Worm (Caenorhabditis elegans) whole organism, mixed stage, embryonic: ENCODE data around the gene acdh-13.

ENCODE experiments used
- M03D4.4 ChIP-seq: sonication (generic microtip); optimal IDR thresholded peaks from 2 replicates; lab custom pipeline; 2017; ENCODE audit warnings: mild to moderate bottlenecking, missing genetic modification characterization, missing compliant biosample characterization
- blmp-1 ChIP-seq: fragments of 150-350 bp; optimal IDR thresholded peaks from 2 replicates; lab custom pipeline; 2014; ENCODE audit warnings: missing biosample characterization, missing genetic modification characterization
- ceh-39 ChIP-seq: fragments of 150-350 bp; optimal IDR thresholded peaks from 2 replicates; lab custom pipeline; 2014; ENCODE audit warnings: missing biosample characterization, missing genetic modification characterization
- ceh-43 ChIP-seq: fragments of 200-800 bp; sonication (Bioruptor generic); optimal IDR thresholded peaks from 2 replicates; lab custom pipeline; 2018; ENCODE audit warnings: mild to moderate bottlenecking, missing genetic modification characterization, moderate library complexity, missing compliant biosample characterization
- ceh-83 ChIP-seq: fragments of 200-800 bp; sonication (Bioruptor generic); optimal IDR thresholded peaks from 2 replicates; lab custom pipeline; 2018; ENCODE audit warnings: mild to moderate bottlenecking, missing genetic modification characterization, missing compliant biosample characterization
- ces-1 ChIP-seq: fragments of 150-350 bp; optimal IDR thresholded peaks from 2 replicates; lab custom pipeline; 2014; ENCODE audit warnings: missing biosample characterization, missing genetic modification reagents, missing genetic modification characterization
- cnd-1 ChIP-seq: fragments of 200-800 bp; sonication (Bioruptor generic); optimal IDR thresholded peaks from 2 replicates; lab custom pipeline; 2018; ENCODE audit warnings: mild to moderate bottlenecking, missing genetic modification characterization, missing compliant biosample characterization
- drap-1 ChIP-seq: fragments of 200-800 bp; sonication (Bioruptor generic); optimal IDR thresholded peaks from 3 replicates; lab custom pipeline; 2018; ENCODE audit warnings: mild to moderate bottlenecking, missing genetic modification characterization, missing compliant biosample characterization
- elt-1 ChIP-seq: sonication (generic microtip); optimal IDR thresholded peaks from 2 replicates; lab custom pipeline; 2017; ENCODE audit warnings: missing genetic modification characterization, mild to moderate bottlenecking, missing compliant biosample characterization, antibody characterized with exemption, moderate library complexity, borderline replicate concordance; ENCODE audit not compliant: insufficient read depth
- elt-3 ChIP-seq: fragments of 150-350 bp; optimal IDR thresholded peaks from 2 replicates; lab custom pipeline; 2014; ENCODE audit warnings: missing biosample characterization, missing genetic modification characterization
- flh-1 ChIP-seq: fragments of 200-800 bp; sonication (Bioruptor generic); optimal IDR thresholded peaks from 2 replicates; lab custom pipeline; 2018; ENCODE audit warnings: mild to moderate bottlenecking, missing genetic modification characterization, moderate library complexity, missing compliant biosample characterization
- ham-2 ChIP-seq: fragments of 200-800 bp; sonication (Bioruptor generic); optimal IDR thresholded peaks from 2 replicates; lab custom pipeline; 2018; ENCODE audit warnings: mild to moderate bottlenecking, missing genetic modification characterization, missing compliant biosample characterization
- lin-13 ChIP-seq: fragments of 150-350 bp; optimal IDR thresholded peaks from 2 replicates; lab custom pipeline; 2014; ENCODE audit warnings: missing biosample characterization, missing genetic modification characterization
- lin-32 ChIP-seq: fragments of 200-800 bp; sonication (Bioruptor generic); optimal IDR thresholded peaks from 2 replicates; lab custom pipeline; 2018; ENCODE audit warnings: mild to moderate bottlenecking, missing genetic modification characterization, missing compliant biosample characterization
- lsy-2 ChIP-seq: fragments of 150-350 bp; optimal IDR thresholded peaks from 2 replicates; lab custom pipeline; 2014; ENCODE audit warnings: missing biosample characterization, missing genetic modification characterization
- mab-5 ChIP-seq: fragments of 150-350 bp; optimal IDR thresholded peaks from 2 replicates; lab custom pipeline; 2014; ENCODE audit warnings: missing biosample characterization, missing genetic modification characterization
- mls-2 ChIP-seq: sonication (generic microtip); optimal IDR thresholded peaks from 2 replicates; lab custom pipeline; 2016; ENCODE audit warnings: mild to moderate bottlenecking, missing genetic modification characterization, moderate library complexity, missing compliant biosample characterization
- nhr-12 ChIP-seq: fragments of 150-350 bp; optimal IDR thresholded peaks from 2 replicates; lab custom pipeline; 2014; ENCODE audit warnings: missing biosample characterization, missing genetic modification characterization
- nhr-2 ChIP-seq: fragments of 150-350 bp; optimal IDR thresholded peaks from 2 replicates; lab custom pipeline; 2014; ENCODE audit warnings: missing biosample characterization, missing genetic modification characterization
- nhr-237 ChIP-seq: fragments of 150-350 bp; optimal IDR thresholded peaks from 2 replicates; lab custom pipeline; 2014; ENCODE audit warnings: missing biosample characterization, missing genetic modification characterization
- nhr-28 ChIP-seq: fragments of 150-350 bp; optimal IDR thresholded peaks from 2 replicates; lab custom pipeline; 2014; ENCODE audit warnings: missing biosample characterization, missing genetic modification characterization
- nhr-76 ChIP-seq: sonication (generic microtip); optimal IDR thresholded peaks from 2 replicates; lab custom pipeline; 2017; ENCODE audit warnings: missing biosample characterization, missing genetic modification characterization
- pha-4 ChIP-seq: fragments of 150-350 bp; optimal IDR thresholded peaks from 2 replicates; lab custom pipeline; 2018; ENCODE audit warnings: missing biosample characterization, missing genetic modification reagents, missing genetic modification characterization
- sem-2 ChIP-seq: fragments of 200-800 bp; sonication (Bioruptor generic); optimal IDR thresholded peaks from 2 replicates; lab custom pipeline; 2018; ENCODE audit warnings: mild to moderate bottlenecking, missing genetic modification characterization, missing compliant biosample characterization
- snpc-4 ChIP-seq: fragments of 150-350 bp; optimal IDR thresholded peaks from 2 replicates; lab custom pipeline; 2014; ENCODE audit warnings: missing biosample characterization, missing genetic modification characterization
- sptf-1 ChIP-seq: sonication (generic microtip); optimal IDR thresholded peaks from 2 replicates; lab custom pipeline; 2017; ENCODE audit warnings: mild to moderate bottlenecking, missing genetic modification characterization, moderate library complexity, missing compliant biosample characterization
- tbx-8 ChIP-seq: fragments of 200-800 bp; sonication (Bioruptor generic); optimal IDR thresholded peaks from 2 replicates; lab custom pipeline; 2018; ENCODE audit warnings: mild to moderate bottlenecking, missing genetic modification characterization, moderate library complexity, missing compliant biosample characterization
- unc-120 ChIP-seq: sonication (generic microtip); optimal IDR thresholded peaks from 2 replicates; lab custom pipeline; 2017; ENCODE audit warnings: missing genetic modification characterization, missing compliant biosample characterization; ENCODE audit not compliant: poor library complexity, severe bottlenecking
- unc-39 ChIP-seq: fragments of 150-350 bp; optimal IDR thresholded peaks from 2 replicates; lab custom pipeline; 2014; ENCODE audit warnings: missing biosample characterization, missing genetic modification characterization
- unc-62 ChIP-seq: fragments of 150-350 bp; optimal IDR thresholded peaks from 2 replicates; lab custom pipeline; 2014; ENCODE audit warnings: missing biosample characterization, missing genetic modification reagents, missing genetic modification characterization
- zip-8 ChIP-seq: fragments of 150-350 bp; optimal IDR thresholded peaks from 2 replicates; lab custom pipeline; 2014; ENCODE audit warnings: missing biosample characterization, missing genetic modification characterization
- ztf-11 ChIP-seq: fragments of 150-350 bp; optimal IDR thresholded peaks from 2 replicates; lab custom pipeline; 2014; ENCODE audit warnings: missing biosample characterization, missing genetic modification characterization

acdh-13 gene

DNA sequence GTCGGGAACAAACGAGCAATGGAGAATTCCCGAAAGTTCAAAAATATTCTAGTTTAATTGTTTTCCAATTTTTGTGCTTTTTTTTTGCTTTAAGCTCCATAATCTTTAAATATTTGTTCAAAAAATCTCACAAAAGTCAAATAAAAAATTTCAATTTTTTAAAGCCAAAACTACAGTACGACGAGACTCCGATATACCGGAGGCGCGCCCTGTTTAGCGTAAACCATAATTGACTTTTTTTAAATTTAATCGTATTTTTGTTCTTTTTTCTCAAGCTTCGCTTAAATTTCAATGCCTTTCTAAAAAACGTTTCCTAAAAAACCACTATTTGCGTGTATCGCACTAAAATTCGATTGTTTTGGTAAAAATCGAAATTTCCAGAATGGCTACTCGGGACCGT, 41.7 kb downstream of the acdh-13 start, which contains the start of gene syx-4:
syx-4 (plus strand) TSS at position 382 of the 400 bp plus-strand sequence.
- TF ChIP-seq unc-62 (GFP tag; lab: Kevin White, UChicago) (no peak), nhr-12 (tag; lab: Kevin White, UChicago) (no peak), ces-1 (no peak), mls-2 (no peak), zip-8 (tag; lab: Kevin White, UChicago) (no peak), nhr-237 (no peak), elt-1 (tag; lab: Kevin White, UChicago) (no peak), pha-4 (tag; lab: Kevin White, UChicago) (no peak), nhr-28 (tag; lab: Kevin White, UChicago) (no peak), tbx-8 (no peak), sem-2 (GFP tag; lab: Kevin White, UChicago) (no peak), mab-5 (tag; lab: Kevin White, UChicago) (no peak), elt-3 (tag; lab: Kevin White, UChicago) (no peak), cnd-1 (no peak), ceh-43 (GFP tag; lab: Kevin White, UChicago) (no peak), lin-32 (GFP tag; lab: Kevin White, UChicago) (no peak), flh-1 (GFP tag; lab: Kevin White, UChicago) (no peak), ham-2 (no peak)
- TF ChIP-seq, all 35 proteins: peak for 0

DNA sequence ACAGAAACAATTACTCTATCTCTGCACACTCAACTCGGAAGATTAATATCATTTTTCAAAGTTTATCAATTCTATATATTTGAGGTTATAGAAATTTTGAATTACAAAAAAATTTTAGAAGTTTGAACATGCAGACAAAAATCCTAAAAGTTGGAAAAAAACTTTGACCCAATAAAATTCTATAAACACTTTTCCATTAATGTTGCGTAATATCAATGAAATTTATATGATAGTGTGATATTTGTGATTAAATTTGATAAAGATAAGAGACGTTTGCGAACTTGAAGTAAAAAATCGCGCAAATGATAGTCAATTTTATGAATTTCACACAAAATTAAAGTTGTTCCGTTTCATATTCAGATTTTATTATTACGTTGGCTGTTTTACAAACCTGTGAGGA, 44.5 kb downstream of the acdh-13 start:
- no peak for TF ChIP-seq nhr-76
- TF ChIP-seq, all 35 proteins: peak for 0

DNA sequence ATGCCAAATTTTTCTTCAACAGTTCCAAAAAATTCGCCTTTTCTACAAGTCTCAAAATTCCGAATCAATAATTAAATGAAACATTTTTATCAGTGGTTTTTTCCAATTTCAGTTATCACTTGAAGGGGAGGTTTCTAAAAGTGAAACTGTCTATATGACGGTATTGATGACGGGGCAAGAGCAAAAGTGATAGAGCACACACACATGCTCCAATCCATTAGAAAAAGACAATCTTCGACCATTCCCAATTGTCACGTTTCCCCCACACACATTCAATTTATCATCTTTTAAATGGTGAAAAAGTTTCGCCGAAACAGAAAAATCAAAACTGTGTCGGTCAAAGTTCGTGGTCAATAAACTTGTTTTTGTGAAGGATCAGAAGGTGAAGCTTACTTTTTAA, 45.4 kb downstream of the acdh-13 start:
- TF ChIP-seq snpc-4 (tag; lab: Kevin White, UChicago) (no peak), nhr-237 (no peak), unc-120 (no peak), drap-1 (no peak), blmp-1 (tag; lab: Kevin White, UChicago) (no peak), mls-2 (no peak), pha-4 (tag; lab: Kevin White, UChicago) (no peak), ceh-39 (tag; lab: Kevin White, UChicago) (no peak), M03D4.4 (no peak), nhr-12 (tag; lab: Kevin White, UChicago) (no peak), ces-1 (no peak), ceh-83 (GFP tag; lab: Kevin White, UChicago) (no peak), unc-39 (tag; lab: Kevin White, UChicago) (no peak), lin-13 (no peak)

DNA sequence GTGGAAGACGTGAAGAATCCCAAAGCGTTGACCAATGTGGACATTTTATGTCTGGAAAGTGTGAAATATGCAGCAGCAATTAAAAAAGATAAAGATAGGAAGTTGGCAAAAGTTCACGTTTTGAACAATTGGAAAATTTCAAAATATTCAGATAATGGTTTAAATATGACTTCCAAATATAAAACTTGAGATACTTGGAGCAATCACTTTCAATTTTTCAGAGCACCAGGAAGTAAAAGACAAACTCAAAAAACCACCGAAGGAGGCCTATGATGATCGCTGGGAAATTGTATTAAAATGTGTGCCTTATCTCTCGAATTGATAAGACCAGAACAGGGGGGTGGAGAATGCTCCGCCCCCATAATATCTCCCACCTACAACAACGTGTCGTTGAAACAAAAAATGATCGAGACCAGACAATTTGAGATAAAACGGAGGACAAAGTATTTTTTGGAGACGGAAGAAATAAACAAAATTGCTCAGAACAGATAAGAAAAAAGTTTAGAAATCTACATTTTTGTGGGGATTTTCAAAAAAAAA, 46.8 kb downstream of the acdh-13 start, which contains the start of gene eppl-1:
eppl-1 (minus strand) TSS at position 51 of the 540 bp plus-strand sequence.
- TF ChIP-seq drap-1 (no peak), nhr-76 (no peak), lsy-2 (tag; lab: Kevin White, UChicago) (no peak), nhr-237 (no peak), pha-4 (tag; lab: Kevin White, UChicago) (no peak)
- TF ChIP-seq, all 35 proteins: peak for 0

DNA sequence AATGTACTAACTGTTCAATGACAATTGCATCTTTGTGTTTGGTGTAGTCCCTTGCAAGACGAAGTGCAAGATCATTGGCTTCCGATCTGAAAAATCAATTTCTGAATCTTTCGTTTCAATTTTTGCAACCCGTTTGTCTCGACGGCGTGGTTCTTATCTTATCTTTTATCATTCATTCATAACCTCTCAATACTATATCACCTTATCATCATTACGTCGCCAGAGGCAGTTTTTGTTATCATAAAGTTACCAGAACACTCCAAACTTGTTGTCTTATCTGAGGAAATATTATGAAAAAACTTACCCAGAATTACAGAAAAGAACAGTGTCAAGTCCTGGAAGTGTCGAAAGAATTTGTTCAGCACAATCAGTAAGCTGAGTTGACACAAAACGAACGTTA, 48.1 kb downstream of the acdh-13 start:
- TF ChIP-seq zip-8 (tag; lab: Kevin White, UChicago) (no peak), elt-3 (tag; lab: Kevin White, UChicago) (peak; percentile 19)

DNA sequence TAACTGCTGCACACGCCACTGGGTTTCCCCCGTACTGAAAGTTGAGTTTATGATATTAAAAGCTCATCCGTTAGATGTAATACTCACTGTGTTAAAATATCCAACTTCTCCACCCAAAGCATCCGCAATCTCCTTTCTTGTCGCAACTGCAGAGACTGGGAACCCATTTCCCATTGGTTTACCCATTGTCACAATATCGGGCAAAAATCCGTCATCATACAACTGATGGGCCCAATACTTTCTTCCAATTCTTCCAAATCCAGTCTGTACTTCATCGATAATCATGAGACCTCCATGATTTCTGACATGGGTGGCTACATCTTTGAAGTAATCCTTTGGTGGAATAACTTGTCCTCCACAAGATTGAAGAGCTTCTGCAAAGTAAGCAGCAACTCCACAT, 48.8 kb downstream of the acdh-13 start:
- TF ChIP-seq pha-4 (tag; lab: Kevin White, UChicago) = no peak

DNA sequence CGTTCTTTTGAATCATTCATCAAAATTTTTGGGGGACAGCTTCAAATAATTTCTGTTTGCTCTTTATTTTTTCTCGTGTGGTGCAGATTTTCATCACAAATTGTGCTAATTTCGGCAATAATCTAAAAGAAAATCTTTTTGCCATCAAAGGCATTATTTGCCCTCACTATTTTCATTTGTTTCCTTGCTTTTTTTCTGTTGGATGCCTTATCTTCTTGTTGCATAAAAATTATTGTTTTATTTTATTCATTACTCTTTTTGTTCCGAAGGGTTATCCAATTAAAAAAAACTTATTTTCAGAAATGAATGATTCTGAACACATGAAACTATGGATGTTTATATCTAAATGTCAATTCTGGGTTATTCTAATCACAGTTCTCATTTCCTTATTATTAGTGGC, 51.7 kb downstream of the acdh-13 start, which contains the start of gene T01B11.1:
T01B11.1 (plus strand) TSS at position 301 of the 400 bp plus-strand sequence.
- TF ChIP-seq mab-5 (tag; lab: Kevin White, UChicago) (no peak), pha-4 (tag; lab: Kevin White, UChicago) (no peak), ham-2 (no peak), nhr-237 (no peak), unc-120 (no peak), unc-39 (tag; lab: Kevin White, UChicago) (no peak), ceh-43 (GFP tag; lab: Kevin White, UChicago) (no peak), sptf-1 (tag; lab: Kevin White, UChicago) (no peak), lin-13 (no peak), nhr-2 (tag; lab: Kevin White, UChicago) (no peak), ztf-11 (tag; lab: Kevin White, UChicago) (no peak), drap-1 (no peak)
